Worm (Caenorhabditis elegans) whole organism, L4 larva: ENCODE results near the gene F13H10.1.

Source experiments
- ceh-82 ChIP-seq: sonication (generic microtip); optimal IDR thresholded peaks from 2 replicates; lab custom pipeline; 2017; ENCODE audit warnings: missing biosample characterization, missing genetic modification characterization
- hlh-30 ChIP-seq: sonication (generic microtip); optimal IDR thresholded peaks from 2 replicates; lab custom pipeline; 2017; ENCODE audit warnings: antibody characterized with exemption, mild to moderate bottlenecking, missing genetic modification characterization, missing compliant biosample characterization; ENCODE audit not compliant: insufficient read depth
- lir-3 ChIP-seq: sonication (generic microtip); optimal IDR thresholded peaks from 2 replicates; lab custom pipeline; 2016; ENCODE audit warnings: mild to moderate bottlenecking, missing genetic modification characterization, missing compliant biosample characterization
- pha-4 ChIP-seq, 2 experiments: fragments of 150-350 bp in 1 of 2; fragments of 200-800 bp in 1 of 2; sonication (Bioruptor generic) in 1 of 2; IDR thresholded peaks in 1 of 2; optimal IDR thresholded peaks in 1 of 2; 2 replicates each; pipeline versions ENCODE4 v1.3.6 to Lab custom; 2014 to 2022; ENCODE audit warnings: missing genetic modification characterization in 2 of 2, missing genetic modification reagents in 2 of 2, missing biosample characterization in 1 of 2, missing compliant biosample characterization in 1 of 2
- vab-7 ChIP-seq: fragments of 200-800 bp; sonication (Bioruptor generic); IDR thresholded peaks from 2 replicates; pipeline ENCODE4 v1.3.6; 2022; ENCODE audit warnings: missing genetic modification reagents, missing genetic modification characterization, missing compliant biosample characterization

DNA sequence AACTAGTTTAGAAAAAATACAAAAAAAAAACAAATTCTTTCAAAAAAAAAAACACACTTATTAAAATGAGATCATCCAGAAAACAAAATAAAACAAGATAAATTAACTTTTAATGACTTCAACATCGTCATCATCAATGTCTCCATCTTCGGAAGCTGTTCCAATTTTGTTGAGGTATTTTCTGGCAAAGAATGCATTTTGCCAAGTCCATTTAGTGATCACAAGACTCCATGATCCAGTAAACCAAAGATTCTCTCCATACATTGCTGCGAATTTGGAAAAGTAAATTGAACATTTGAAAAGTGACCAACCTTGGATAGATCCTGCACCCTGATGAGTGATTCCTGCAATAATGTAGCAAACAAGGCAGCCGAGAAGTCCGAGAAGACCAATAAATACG, 25.7 kb downstream of the F13H10.1 start:
- TF ChIP-seq lir-3 (tag; lab: Kevin White, UChicago) (no peak), ceh-82 (no peak), pha-4 (GFP tag; IDR thresholded peaks at IDR 0.05; lab: Robert Waterston, UW) (no peak), pha-4 (tag; optimal IDR thresholded peaks at IDR 0.05; lab: Kevin White, UChicago) (no peak), hlh-30 (tag; lab: Kevin White, UChicago) (no peak), vab-7 (GFP tag; lab: Robert Waterston, UW) (no peak)
